Fruit fly (Drosophila melanogaster) whole organism, embryonic: ENCODE results near the gene Acp65Aa.
A peak's percentile ranks its signal among the peaks of the same experiment; 100 is the strongest.

Experiments
- Abd-B ChIP-seq: fragments of 200-800 bp; sonication (Bioruptor generic); optimal IDR thresholded peaks from 2 replicates; lab custom pipeline; 2018; ENCODE audit warnings: missing biosample characterization, mild to moderate bottlenecking, missing genetic modification characterization, moderate library complexity
- Bgb ChIP-seq: fragments of 200-800 bp; sonication (Bioruptor generic); IDR thresholded peaks from 2 replicates; pipeline ENCODE4 v1.3.6; 2022; ENCODE audit warnings: missing biosample characterization, missing genetic modification characterization; ENCODE audit not compliant: partially characterized antibody
- Blimp-1 ChIP-seq: fragments of 200-800 bp; sonication (Bioruptor generic); optimal IDR thresholded peaks from 3 replicates; lab custom pipeline; 2018; ENCODE audit warnings: missing biosample characterization, missing genetic modification characterization, mild to moderate bottlenecking, moderate library complexity, missing genetic modification reagents
- CG1024 ChIP-seq: fragments of 200-800 bp; sonication (Bioruptor generic); IDR thresholded peaks from 2 replicates; pipeline ENCODE4 v1.3.6; 2022; ENCODE audit warnings: missing biosample characterization, missing genetic modification characterization
- CG12071 ChIP-seq: fragments of 200-800 bp; sonication (Bioruptor generic); optimal IDR thresholded peaks from 3 replicates; lab custom pipeline; 2018; ENCODE audit warnings: missing biosample characterization, mild to moderate bottlenecking, missing genetic modification characterization
- CG12104 ChIP-seq: fragments of 200-800 bp; sonication (Bioruptor generic); optimal IDR thresholded peaks from 3 replicates; lab custom pipeline; 2016; ENCODE audit warnings: missing biosample characterization, missing genetic modification characterization
- CG12219 ChIP-seq: fragments of 200-800 bp; sonication (Bioruptor generic); optimal IDR thresholded peaks from 3 replicates; lab custom pipeline; 2018; ENCODE audit warnings: missing biosample characterization, mild to moderate bottlenecking, missing genetic modification characterization
- CG16813 ChIP-seq: fragments of 200-800 bp; sonication (Bioruptor generic); IDR thresholded peaks from 3 replicates; pipeline ENCODE4 v1.3.6; 2022; ENCODE audit warnings: missing biosample characterization, missing genetic modification characterization; ENCODE audit not compliant: partially characterized antibody
- CG17361 ChIP-seq: fragments of 200-800 bp; sonication (Bioruptor generic); IDR thresholded peaks from 3 replicates; pipeline ENCODE4 v1.3.6; 2022; ENCODE audit warnings: missing biosample characterization, missing genetic modification characterization
- CG1832 ChIP-seq: fragments of 200-800 bp; sonication (Bioruptor generic); optimal IDR thresholded peaks from 2 replicates; lab custom pipeline; 2017; ENCODE audit warnings: missing biosample characterization, mild to moderate bottlenecking, missing genetic modification characterization, inconsistent platforms
- CG18599 ChIP-seq: fragments of 200-800 bp; sonication (Bioruptor generic); optimal IDR thresholded peaks from 3 replicates; lab custom pipeline; 2017; ENCODE audit warnings: missing biosample characterization, missing genetic modification characterization, mild to moderate bottlenecking, moderate library complexity, missing genetic modification reagents
- CG18619 ChIP-seq: fragments of 200-800 bp; sonication (Bioruptor generic); optimal IDR thresholded peaks from 3 replicates; lab custom pipeline; 2017; ENCODE audit warnings: missing biosample characterization, mild to moderate bottlenecking, missing genetic modification characterization
- CG30431 ChIP-seq: fragments of 200-800 bp; sonication (Bioruptor generic); optimal IDR thresholded peaks from 2 replicates; lab custom pipeline; 2017; ENCODE audit warnings: missing biosample characterization, missing genetic modification characterization
- CG33213 ChIP-seq: fragments of 200-800 bp; sonication (Bioruptor generic); optimal IDR thresholded peaks from 3 replicates; lab custom pipeline; 2016; ENCODE audit warnings: missing biosample characterization, missing genetic modification characterization
- CG34224 ChIP-seq: fragments of 200-800 bp; sonication (Bioruptor generic); IDR thresholded peaks from 3 replicates; pipeline ENCODE4 v1.3.6; 2022; ENCODE audit warnings: missing biosample characterization, missing genetic modification characterization; ENCODE audit not compliant: partially characterized antibody
- CG3726 ChIP-seq: fragments of 200-800 bp; sonication (Bioruptor generic); IDR thresholded peaks from 3 replicates; pipeline ENCODE4, ENCODE4 v1.3.6; 2022; ENCODE audit warnings: missing biosample characterization, missing genetic modification characterization
- CG4328 ChIP-seq: fragments of 200-800 bp; sonication (Bioruptor generic); optimal IDR thresholded peaks from 3 replicates; lab custom pipeline; 2017; ENCODE audit warnings: missing biosample characterization, missing genetic modification reagents, missing genetic modification characterization
- CG5245 ChIP-seq: fragments of 200-800 bp; sonication (Bioruptor generic); optimal IDR thresholded peaks from 3 replicates; lab custom pipeline; 2016; ENCODE audit warnings: missing biosample characterization, missing genetic modification characterization
- CG6654 ChIP-seq: fragments of 200-800 bp; sonication (Bioruptor generic); optimal IDR thresholded peaks from 2 replicates; lab custom pipeline; 2017; ENCODE audit warnings: missing biosample characterization, mild to moderate bottlenecking, missing genetic modification characterization
- CG6854 ChIP-seq: fragments of 200-800 bp; sonication (Bioruptor generic); optimal IDR thresholded peaks from 3 replicates; lab custom pipeline; 2017; ENCODE audit warnings: missing biosample characterization, mild to moderate bottlenecking, missing genetic modification characterization
- CG8478 ChIP-seq: fragments of >200 bp; optimal IDR thresholded peaks from 2 replicates; lab custom pipeline; 2018
- CG8765 ChIP-seq: fragments of 200-800 bp; sonication (Bioruptor generic); IDR thresholded peaks from 2 replicates; pipeline ENCODE4 v1.3.6; 2022; ENCODE audit warnings: missing biosample characterization, missing genetic modification characterization
- CG9876 ChIP-seq: fragments of 200-800 bp; sonication (Bioruptor generic); optimal IDR thresholded peaks from 2 replicates; lab custom pipeline; 2016; ENCODE audit warnings: missing biosample characterization, missing genetic modification characterization
- Hr39 ChIP-seq: fragments of >200 bp; optimal IDR thresholded peaks from 2 replicates; lab custom pipeline; 2017
- Med ChIP-seq: fragments of 200-800 bp; sonication (Bioruptor generic); peaks from one replicate; lab custom pipeline; 2016; ENCODE audit warnings: missing biosample characterization, missing genetic modification characterization, mild to moderate bottlenecking, inconsistent platforms, moderate library complexity
- Myb ChIP-seq: fragments of 200-800 bp; sonication (Bioruptor generic); optimal IDR thresholded peaks from 2 replicates; lab custom pipeline; 2016; ENCODE audit warnings: missing biosample characterization, missing genetic modification characterization
- NfI ChIP-seq: fragments of 200-800 bp; sonication (Bioruptor generic); optimal IDR thresholded peaks from 3 replicates; lab custom pipeline; 2018; ENCODE audit warnings: missing biosample characterization, mild to moderate bottlenecking, missing genetic modification characterization, moderate library complexity
- Pdp1 ChIP-seq, 2 experiments: fragments of 200-800 bp; sonication (Bioruptor generic); optimal IDR thresholded peaks; 3 replicates each; lab custom pipeline; 2016; ENCODE audit warnings: missing biosample characterization in 2 of 2, missing genetic modification characterization in 2 of 2, mild to moderate bottlenecking in 1 of 2, moderate library complexity in 1 of 2
- Scr ChIP-seq: fragments of 200-800 bp; sonication (Bioruptor generic); IDR thresholded peaks from 2 replicates; pipeline ENCODE4 v1.3.6; 2022; ENCODE audit warnings: missing biosample characterization, missing genetic modification characterization; ENCODE audit not compliant: partially characterized antibody
- Trl ChIP-seq, 3 experiments: fragments of >200 bp in 2 of 3; fragments of 200-800 bp in 1 of 3; sonication (Bioruptor generic) in 1 of 3; optimal IDR thresholded peaks; 2 replicates in 1 of 3; 3 replicates in 2 of 3; lab custom pipeline; 2016 to 2017; ENCODE audit warnings: missing biosample characterization in 1 of 3, missing genetic modification characterization in 1 of 3
- ac ChIP-seq: fragments of 200-800 bp; sonication (Bioruptor generic); optimal IDR thresholded peaks from 3 replicates; lab custom pipeline; 2017; ENCODE audit warnings: missing biosample characterization, mild to moderate bottlenecking, missing genetic modification characterization
- ase ChIP-seq: fragments of 200-800 bp; sonication (Bioruptor generic); IDR thresholded peaks from 3 replicates; pipeline ENCODE4 v1.3.6; 2022; ENCODE audit warnings: missing biosample characterization, missing genetic modification characterization
- bowl ChIP-seq: fragments of 200-800 bp; sonication (Bioruptor generic); IDR thresholded peaks from 2 replicates; pipeline ENCODE4 v1.3.6; 2022; ENCODE audit warnings: missing biosample characterization, missing genetic modification characterization
- chif ChIP-seq, 2 experiments: fragments of 200-800 bp; sonication (Bioruptor generic); optimal IDR thresholded peaks; 3 replicates each; lab custom pipeline; 2016; ENCODE audit warnings: missing biosample characterization in 2 of 2, missing genetic modification characterization in 2 of 2
- dan ChIP-seq: fragments of 200-800 bp; sonication (Bioruptor generic); IDR thresholded peaks from 2 replicates; pipeline ENCODE4 v1.3.6; 2022; ENCODE audit warnings: missing biosample characterization, missing genetic modification characterization
- dmrt99B ChIP-seq: fragments of 200-800 bp; sonication (Bioruptor generic); optimal IDR thresholded peaks from 2 replicates; lab custom pipeline; 2018; ENCODE audit warnings: missing biosample characterization, mild to moderate bottlenecking, missing genetic modification characterization, moderate library complexity
- eve ChIP-seq, 2 experiments: fragments of >200 bp; optimal IDR thresholded peaks; 2 replicates each; lab custom pipeline; 2017; ENCODE audit warnings: missing biosample characterization in 2 of 2, missing genetic modification characterization in 2 of 2
- gfzf ChIP-seq: fragments of 200-800 bp; sonication (Bioruptor generic); optimal IDR thresholded peaks from 2 replicates; lab custom pipeline; 2016; ENCODE audit warnings: missing biosample characterization, mild to moderate bottlenecking, missing genetic modification characterization, moderate library complexity
- hth ChIP-seq: fragments of >200 bp; optimal IDR thresholded peaks from 2 replicates; lab custom pipeline; 2017; ENCODE audit warnings: inconsistent platforms
- insv ChIP-seq, 2 experiments: fragments of 200-800 bp; sonication (Bioruptor generic); optimal IDR thresholded peaks; 3 replicates each; lab custom pipeline; 2016 to 2018; ENCODE audit warnings: missing biosample characterization in 2 of 2, missing genetic modification characterization in 2 of 2
- lilli ChIP-seq: fragments of 200-800 bp; sonication (Bioruptor generic); optimal IDR thresholded peaks from 3 replicates; lab custom pipeline; 2016; ENCODE audit warnings: missing biosample characterization, missing genetic modification characterization
- otp ChIP-seq: fragments of 200-800 bp; sonication (Bioruptor generic); IDR thresholded peaks from 3 replicates; pipeline ENCODE4, ENCODE4 v1.3.6; 2022; ENCODE audit warnings: missing biosample characterization, missing genetic modification characterization
- pho ChIP-seq: fragments of 200-800 bp; sonication (Bioruptor generic); optimal IDR thresholded peaks from 2 replicates; lab custom pipeline; 2016; ENCODE audit warnings: missing biosample characterization, missing genetic modification characterization
- pita ChIP-seq: fragments of 200-800 bp; sonication (Bioruptor generic); optimal IDR thresholded peaks from 2 replicates; lab custom pipeline; 2017; ENCODE audit warnings: missing biosample characterization, mild to moderate bottlenecking, missing genetic modification characterization
- sima ChIP-seq: fragments of 200-800 bp; sonication (Bioruptor generic); optimal IDR thresholded peaks from 2 replicates; lab custom pipeline; 2016; ENCODE audit warnings: missing biosample characterization, missing genetic modification characterization
- stwl ChIP-seq: fragments of 200-800 bp; sonication (Bioruptor generic); optimal IDR thresholded peaks from 3 replicates; lab custom pipeline; 2018; ENCODE audit warnings: missing biosample characterization, mild to moderate bottlenecking, missing genetic modification characterization, moderate library complexity
- usp ChIP-seq: fragments of >200 bp; optimal IDR thresholded peaks from 2 replicates; lab custom pipeline; 2017; ENCODE audit warnings: missing biosample characterization, missing genetic modification characterization
- wek ChIP-seq: fragments of 200-800 bp; sonication (Bioruptor generic); optimal IDR thresholded peaks from 3 replicates; lab custom pipeline; 2018; ENCODE audit warnings: missing biosample characterization, mild to moderate bottlenecking, missing genetic modification characterization, moderate library complexity
- z ChIP-seq: fragments of 200-800 bp; sonication (Bioruptor generic); IDR thresholded peaks from 3 replicates; pipeline ENCODE4 v1.3.6; 2022; ENCODE audit warnings: missing biosample characterization, missing genetic modification characterization
- zfh2 ChIP-seq: fragments of 200-800 bp; sonication (Bioruptor generic); optimal IDR thresholded peaks from 2 replicates; lab custom pipeline; 2016; ENCODE audit warnings: missing biosample characterization, missing genetic modification characterization

Acp65Aa gene

DNA sequence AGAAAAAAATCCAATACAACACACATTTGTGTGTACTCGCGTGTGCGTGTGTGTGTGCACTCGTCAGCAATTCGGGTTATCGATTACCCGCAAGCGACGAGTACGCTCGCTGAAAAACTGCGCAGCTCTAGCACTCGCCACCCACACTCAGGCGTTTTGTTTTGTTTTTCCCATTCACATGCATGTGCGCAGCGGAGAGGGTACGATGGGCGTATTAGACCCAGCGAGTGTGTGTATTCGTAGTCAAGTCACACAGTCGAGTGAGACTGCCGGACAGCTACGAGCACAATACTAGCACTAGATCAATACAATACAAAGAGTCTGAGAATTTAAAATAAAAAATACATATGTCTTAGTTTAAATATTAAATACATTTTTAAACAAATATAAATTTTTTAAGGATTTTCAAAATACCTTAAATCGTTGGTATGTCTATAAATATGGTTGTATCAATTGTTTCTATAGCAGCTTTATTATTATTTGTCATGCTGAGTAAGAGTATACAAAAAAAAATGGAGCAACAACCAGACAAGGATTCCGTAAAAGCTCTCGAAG is 32.4 kb upstream of the Acp65Aa start, which contains the start of the genes D19B and CG43293 (continued):
- peak; percentile 81 for TF ChIP-seq CG33213 (GFP tag; lab: Kevin White, UChicago)
- peak; percentile 52 for TF ChIP-seq wek
- no peak for TF ChIP-seq CG1832 (GFP tag; lab: Kevin White, UChicago)
- TF ChIP-seq sima (GFP tag; lab: Kevin White, UChicago) = peak; percentile 23
- peak; percentile 68; the same call in 1 of the 3 replicates for TF ChIP-seq z
- TF ChIP-seq Abd-B (GFP tag; lab: Kevin White, UChicago) = peak; percentile 65
- peak; percentile 88 for TF ChIP-seq CG12071 (GFP tag; lab: Kevin White, UChicago)
- TF ChIP-seq CG18619 (GFP tag; lab: Kevin White, UChicago) = peak; percentile 87
- peak; percentile 28 for TF ChIP-seq ac (GFP tag; lab: Kevin White, UChicago)
- TF ChIP-seq zfh2 = peak; percentile 86
- peak; percentile 74 for TF ChIP-seq CG12104 (GFP tag; lab: Kevin White, UChicago)
- TF ChIP-seq CG5245 = peak; percentile 84
- TF ChIP-seq CG6854 (GFP tag; lab: Kevin White, UChicago) = peak; percentile 64
- peak; percentile 59 for TF ChIP-seq Myb
- TF ChIP-seq usp (GFP tag; lab: Kevin White, UChicago) = no peak
- no peak for TF ChIP-seq Trl (optimal IDR thresholded peaks at IDR 0.05; lab: Kevin White, UChicago)
- peak; percentile 87 for TF ChIP-seq Trl (GFP tag; optimal IDR thresholded peaks at IDR 0.05; lab: Kevin White, UChicago)
- TF ChIP-seq CG30431 (GFP tag; lab: Kevin White, UChicago) = peak; percentile 79
- TF ChIP-seq CG18599 = peak; percentile 90
- TF ChIP-seq CG9876 = peak; percentile 78
- no peak for TF ChIP-seq eve (GFP tag; optimal IDR thresholded peaks at IDR 0.05; lab: Kevin White, UChicago)
- TF ChIP-seq CG4328 (GFP tag; lab: Kevin White, UChicago) = peak; percentile 76
- TF ChIP-seq NfI (GFP tag; lab: Kevin White, UChicago) = peak; percentile 91
- peak; percentile 90 for TF ChIP-seq stwl (tag; lab: Kevin White, UChicago)
- TF ChIP-seq hth (lab: Kevin White, UChicago) = no peak
- TF ChIP-seq CG8478 = peak; percentile 77
- peak; percentile 50; the same call in 2 of the 3 replicates for TF ChIP-seq CG16813 (GFP tag; lab: Robert Waterston, UW)
- TF ChIP-seq gfzf (GFP tag; lab: Kevin White, UChicago) = peak; percentile 21
- peak; percentile 53; the same call in 2 of the 3 replicates for TF ChIP-seq CG34224 (GFP tag; lab: Robert Waterston, UW)
- peak; percentile 82 to 87 for TF ChIP-seq Pdp1 (GFP tag; optimal IDR thresholded peaks at IDR 0.05; lab: Kevin White, UChicago)
- TF ChIP-seq chif (GFP tag; optimal IDR thresholded peaks at IDR 0.05; lab: Kevin White, UChicago) = peak; percentile 80 to 87
- TF ChIP-seq pita (GFP tag; lab: Kevin White, UChicago) = no peak
- TF ChIP-seq CG8765 = peak; percentile 63; the same call in 1 of the 2 replicates
- TF ChIP-seq CG3726 = peak; percentile 87
- peak; percentile 95 for TF ChIP-seq lilli
- TF ChIP-seq CG12219 (GFP tag; lab: Kevin White, UChicago) = peak; percentile 84
- TF ChIP-seq Scr = peak; percentile 53; the same call in 1 of the 2 replicates
- TF ChIP-seq insv (GFP tag; optimal IDR thresholded peaks at IDR 0.05; lab: Kevin White, UChicago) = peak in 1 of 2 experiments; percentile 69
- TF ChIP-seq CG6654 (GFP tag; lab: Kevin White, UChicago) = peak; percentile 37
- peak; percentile 59; the same call in 1 of the 2 replicates for TF ChIP-seq Bgb (GFP tag; lab: Robert Waterston, UW)
- TF ChIP-seq Hr39 (lab: Kevin White, UChicago) = no peak
- peak; percentile 90 for TF ChIP-seq dmrt99B
- TF ChIP-seq bowl (GFP tag; lab: Robert Waterston, UW) = peak; percentile 88
- TF ChIP-seq pho = peak; percentile 85
- TF ChIP-seq Blimp-1 = peak; percentile 82
- TF ChIP-seq CG1024 (GFP tag; lab: Robert Waterston, UW) = peak; percentile 86
- peak; percentile 90 for TF ChIP-seq otp (GFP tag; lab: Robert Waterston, UW)
- TF ChIP-seq ase = peak; percentile 92
- TF ChIP-seq CG17361 = peak; percentile 91
- TF ChIP-seq dan (GFP tag; lab: Robert Waterston, UW) = no peak
- TF ChIP-seq Med = peak; percentile 99
